Worm (Caenorhabditis elegans) whole organism, late embryonic: ENCODE results near the gene T10H9.1.

Experiments used
- Y22D7AL.16 ChIP-seq: sonication (generic microtip); optimal IDR thresholded peaks from 2 replicates; lab custom pipeline; 2016; ENCODE audit warnings: missing genetic modification characterization, missing compliant biosample characterization
- ceh-19 ChIP-seq: fragments of 200-800 bp; sonication (Bioruptor generic); optimal IDR thresholded peaks from 2 replicates; lab custom pipeline; 2018; ENCODE audit warnings: mild to moderate bottlenecking, missing genetic modification characterization, missing compliant biosample characterization
- ceh-2 ChIP-seq: sonication (generic microtip); optimal IDR thresholded peaks from 2 replicates; lab custom pipeline; 2016; ENCODE audit warnings: missing genotype, missing genetic modification characterization, missing compliant biosample characterization
- ceh-30 ChIP-seq: fragments of 150-350 bp; optimal IDR thresholded peaks from 2 replicates; lab custom pipeline; 2014; ENCODE audit warnings: missing biosample characterization, missing genetic modification characterization
- ceh-31 ChIP-seq: sonication (generic microtip); optimal IDR thresholded peaks from 2 replicates; lab custom pipeline; 2016; ENCODE audit warnings: missing genetic modification characterization, missing compliant biosample characterization
- ceh-45 ChIP-seq: fragments of 200-800 bp; sonication (Bioruptor generic); IDR thresholded peaks from 2 replicates; pipeline ENCODE4 v1.3.6; 2022; ENCODE audit warnings: missing genetic modification reagents, missing genetic modification characterization, missing compliant biosample characterization
- ceh-48 ChIP-seq: sonication (generic microtip); optimal IDR thresholded peaks from 2 replicates; lab custom pipeline; 2016; ENCODE audit warnings: missing genetic modification characterization, inconsistent platforms, missing compliant biosample characterization
- ceh-9 ChIP-seq: sonication (generic microtip); optimal IDR thresholded peaks from 2 replicates; lab custom pipeline; 2016; ENCODE audit warnings: mild to moderate bottlenecking, missing genetic modification characterization, inconsistent platforms, missing compliant biosample characterization
- che-1 ChIP-seq: sonication (generic microtip); optimal IDR thresholded peaks from 2 replicates; lab custom pipeline; 2016; ENCODE audit warnings: mild to moderate bottlenecking, missing genetic modification characterization, missing compliant biosample characterization
- dve-1 ChIP-seq: sonication (generic microtip); optimal IDR thresholded peaks from 2 replicates; lab custom pipeline; 2017; ENCODE audit warnings: antibody characterized with exemption, mild to moderate bottlenecking, missing genetic modification characterization, missing compliant biosample characterization
- ets-4 ChIP-seq: sonication (generic microtip); optimal IDR thresholded peaks from 2 replicates; lab custom pipeline; 2016; ENCODE audit warnings: missing genetic modification characterization, missing compliant biosample characterization
- fax-1 ChIP-seq: sonication (generic microtip); optimal IDR thresholded peaks from 2 replicates; lab custom pipeline; 2016; ENCODE audit warnings: missing genotype, missing genetic modification characterization, missing compliant biosample characterization
- fkh-10 ChIP-seq: fragments of 150-350 bp; optimal IDR thresholded peaks from 2 replicates; lab custom pipeline; 2014; ENCODE audit warnings: missing biosample characterization, missing genetic modification reagents, missing genetic modification characterization
- fkh-6 ChIP-seq: sonication (generic microtip); optimal IDR thresholded peaks from 2 replicates; lab custom pipeline; 2016; ENCODE audit warnings: missing genetic modification characterization, missing compliant biosample characterization
- hlh-13 ChIP-seq: fragments of 200-800 bp; sonication (Bioruptor generic); optimal IDR thresholded peaks from 2 replicates; lab custom pipeline; 2018; ENCODE audit warnings: mild to moderate bottlenecking, missing genetic modification characterization, missing compliant biosample characterization
- hlh-15 ChIP-seq: sonication (generic microtip); optimal IDR thresholded peaks from 2 replicates; lab custom pipeline; 2016; ENCODE audit warnings: missing genetic modification characterization, missing compliant biosample characterization
- hlh-30 ChIP-seq: sonication (generic microtip); optimal IDR thresholded peaks from 2 replicates; lab custom pipeline; 2017; ENCODE audit warnings: antibody characterized with exemption, missing genetic modification characterization, missing compliant biosample characterization; ENCODE audit not compliant: insufficient read depth
- hlh-6 ChIP-seq: sonication (generic microtip); optimal IDR thresholded peaks from 2 replicates; lab custom pipeline; 2016; ENCODE audit warnings: missing genotype, missing genetic modification characterization, missing compliant biosample characterization
- lin-11 ChIP-seq: fragments of 200-800 bp; sonication (Bioruptor generic); optimal IDR thresholded peaks from 2 replicates; lab custom pipeline; 2018; ENCODE audit warnings: mild to moderate bottlenecking, missing genetic modification characterization, missing compliant biosample characterization
- nfya-1 ChIP-seq: sonication (generic microtip); optimal IDR thresholded peaks from 2 replicates; lab custom pipeline; 2017; ENCODE audit warnings: missing genetic modification characterization, mild to moderate bottlenecking, missing compliant biosample characterization, antibody characterized with exemption, moderate library complexity
- nhr-232 ChIP-seq: sonication (generic microtip); optimal IDR thresholded peaks from 2 replicates; lab custom pipeline; 2016; ENCODE audit warnings: missing genetic modification characterization, missing compliant biosample characterization
- npax-4 ChIP-seq: sonication (generic microtip); optimal IDR thresholded peaks from 2 replicates; lab custom pipeline; 2016; ENCODE audit warnings: missing genetic modification characterization, missing compliant biosample characterization
- odd-2 ChIP-seq: sonication (generic microtip); optimal IDR thresholded peaks from 2 replicates; lab custom pipeline; 2017; ENCODE audit warnings: antibody characterized with exemption, mild to moderate bottlenecking, missing genetic modification characterization, missing compliant biosample characterization
- pag-3 ChIP-seq: sonication (generic microtip); optimal IDR thresholded peaks from 2 replicates; lab custom pipeline; 2016; ENCODE audit warnings: missing compliant biosample characterization, missing genetic modification characterization, borderline replicate concordance
- pat-9 ChIP-seq: fragments of 200-800 bp; sonication (Bioruptor generic); optimal IDR thresholded peaks from 2 replicates; lab custom pipeline; 2018; ENCODE audit warnings: mild to moderate bottlenecking, missing genetic modification characterization, moderate library complexity, missing compliant biosample characterization
- pros-1 ChIP-seq: fragments of 150-350 bp; optimal IDR thresholded peaks from 2 replicates; lab custom pipeline; 2014; ENCODE audit warnings: missing biosample characterization, missing genetic modification reagents, missing genetic modification characterization
- ref-2 ChIP-seq: sonication (generic microtip); optimal IDR thresholded peaks from 2 replicates; lab custom pipeline; 2016; ENCODE audit warnings: missing genetic modification characterization, missing compliant biosample characterization
- rnt-1 ChIP-seq: sonication (generic microtip); optimal IDR thresholded peaks from 2 replicates; lab custom pipeline; 2016; ENCODE audit warnings: missing genetic modification characterization, missing compliant biosample characterization
- sox-2 ChIP-seq: fragments of 200-800 bp; sonication (Bioruptor generic); IDR thresholded peaks from 2 replicates; pipeline ENCODE4 v1.3.6; 2022; ENCODE audit warnings: missing genetic modification reagents, missing genetic modification characterization, missing compliant biosample characterization
- tbx-7 ChIP-seq: sonication (generic microtip); optimal IDR thresholded peaks from 2 replicates; lab custom pipeline; 2016; ENCODE audit warnings: missing genotype, missing genetic modification characterization, missing compliant biosample characterization
- ttx-3 ChIP-seq: sonication (generic microtip); optimal IDR thresholded peaks from 2 replicates; lab custom pipeline; 2016; ENCODE audit warnings: missing genetic modification reagents, missing genetic modification characterization, missing compliant biosample characterization
- unc-3 ChIP-seq, 2 experiments: fragments of 200-800 bp in 1 of 2; sonication (Bioruptor generic) in 1 of 2; sonication (generic microtip) in 1 of 2; conservative IDR thresholded peaks in 1 of 2; optimal IDR thresholded peaks in 1 of 2; 2 replicates each; pipeline versions ENCODE4 v1.3.6 to Lab custom; 2016 to 2022; ENCODE audit warnings: missing compliant biosample characterization in 2 of 2, missing genetic modification characterization in 2 of 2, missing genetic modification reagents in 1 of 2
- unc-42 ChIP-seq: sonication (generic microtip); optimal IDR thresholded peaks from 2 replicates; lab custom pipeline; 2016; ENCODE audit warnings: missing genotype, missing genetic modification characterization, missing compliant biosample characterization
- unc-86 ChIP-seq: sonication (generic microtip); optimal IDR thresholded peaks from 2 replicates; lab custom pipeline; 2016; ENCODE audit warnings: missing genetic modification characterization, missing compliant biosample characterization
- zip-5 ChIP-seq: sonication (generic microtip); optimal IDR thresholded peaks from 2 replicates; lab custom pipeline; 2016; ENCODE audit warnings: missing genetic modification characterization, missing compliant biosample characterization

The T10H9.1 gene

DNA sequence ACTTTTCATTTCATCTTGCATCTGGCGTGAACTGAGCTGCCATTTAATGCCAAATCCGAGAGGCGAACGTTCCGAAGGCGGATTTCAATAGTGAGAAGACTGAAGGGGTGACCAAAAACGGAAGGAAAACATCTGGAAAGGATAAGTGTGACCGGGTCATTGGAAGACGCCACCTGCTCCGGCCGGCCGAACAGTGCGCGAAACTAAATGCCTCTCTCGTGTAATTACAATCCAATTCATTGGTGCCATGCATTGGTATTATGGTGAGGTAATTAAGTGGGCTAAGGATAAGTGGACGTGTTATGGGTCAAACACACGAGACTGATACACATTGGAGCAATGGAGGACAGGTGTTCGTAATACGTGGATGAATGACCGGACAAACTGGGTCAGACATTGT, 35.1 kb downstream of the T10H9.1 start:
- TF ChIP-seq ceh-31 (tag; lab: Kevin White, UChicago): peak; percentile 40
- TF ChIP-seq unc-42 (tag; lab: Kevin White, UChicago): peak; percentile 43
- TF ChIP-seq zip-5 (tag; lab: Kevin White, UChicago): no peak
- peak; percentile 38 for TF ChIP-seq sox-2 (GFP tag; lab: Robert Waterston, UW)
- TF ChIP-seq ceh-48 (tag; lab: Kevin White, UChicago): no peak
- TF ChIP-seq, all 69 proteins: peak for 3

DNA sequence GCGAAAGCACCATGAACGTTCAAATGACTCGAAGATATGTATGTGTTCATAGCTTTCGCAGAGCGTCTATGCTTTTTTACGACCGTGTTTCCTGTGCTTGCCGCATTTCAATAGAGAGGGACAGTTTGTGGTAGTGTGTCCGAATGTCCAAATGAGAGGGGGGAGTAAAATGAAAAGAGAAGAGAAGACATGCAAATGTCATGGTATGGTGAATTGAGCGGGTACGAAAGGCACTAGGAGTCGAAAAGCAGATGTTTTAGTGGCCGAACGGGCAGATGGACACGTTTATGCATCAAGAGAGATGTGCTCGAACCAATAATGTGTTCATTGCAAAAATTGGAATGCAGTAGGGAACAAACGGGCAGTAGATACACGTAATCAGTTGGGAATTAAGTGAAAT, 36.1 kb downstream of the T10H9.1 start:
- TF ChIP-seq hlh-30 (no peak), Y22D7AL.16 (tag; lab: Kevin White, UChicago) (no peak), fkh-6 (tag; lab: Kevin White, UChicago) (no peak), ceh-30 (tag; lab: Kevin White, UChicago) (no peak), che-1 (tag; lab: Kevin White, UChicago) (no peak), unc-86 (no peak), npax-4 (no peak), tbx-7 (tag; lab: Kevin White, UChicago) (no peak), rnt-1 (tag; lab: Kevin White, UChicago) (no peak), ceh-9 (tag; lab: Kevin White, UChicago) (no peak), ets-4 (tag; lab: Kevin White, UChicago) (no peak)
- TF ChIP-seq, all 69 proteins: peak for 0

DNA sequence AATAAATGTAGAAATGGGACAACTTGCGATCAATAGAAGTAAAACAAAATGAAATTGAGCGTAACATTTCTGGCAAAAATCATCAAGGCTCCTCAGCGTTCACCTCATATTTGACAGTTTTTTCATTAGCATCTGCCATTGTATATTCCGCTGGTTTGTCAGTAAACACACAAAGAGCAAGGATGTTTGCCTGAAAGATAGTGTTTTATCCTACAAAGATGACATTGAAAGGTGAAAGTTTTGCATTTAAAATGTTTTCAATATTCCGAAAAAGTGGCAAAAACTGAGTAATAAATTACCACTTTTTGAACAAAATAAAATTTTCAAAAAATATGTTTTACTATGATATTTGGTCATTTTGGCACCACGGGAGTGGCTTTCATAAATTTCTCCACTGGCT, 36.5 kb downstream of the T10H9.1 start:
- no peak for TF ChIP-seq ttx-3 (tag; lab: Kevin White, UChicago)
- no peak for TF ChIP-seq hlh-13 (GFP tag; lab: Kevin White, UChicago)
- TF ChIP-seq ceh-2 (tag; lab: Kevin White, UChicago): no peak
- no peak for TF ChIP-seq hlh-15 (tag; lab: Kevin White, UChicago)
- no peak for TF ChIP-seq pag-3 (tag; lab: Kevin White, UChicago)
- TF ChIP-seq ceh-19: no peak
- no peak for TF ChIP-seq che-1 (tag; lab: Kevin White, UChicago)
- TF ChIP-seq ets-4 (tag; lab: Kevin White, UChicago): no peak
- no peak for TF ChIP-seq nhr-232 (tag; lab: Kevin White, UChicago)
- no peak for TF ChIP-seq ref-2 (tag; lab: Kevin White, UChicago)
- no peak for TF ChIP-seq ceh-45 (GFP tag; lab: Robert Waterston, UW)
- TF ChIP-seq ceh-48 (tag; lab: Kevin White, UChicago): no peak
- no peak for TF ChIP-seq npax-4
- no peak for TF ChIP-seq dve-1 (tag; lab: Kevin White, UChicago)
- TF ChIP-seq ceh-9 (tag; lab: Kevin White, UChicago): no peak
- TF ChIP-seq odd-2 (tag; lab: Kevin White, UChicago): no peak

DNA sequence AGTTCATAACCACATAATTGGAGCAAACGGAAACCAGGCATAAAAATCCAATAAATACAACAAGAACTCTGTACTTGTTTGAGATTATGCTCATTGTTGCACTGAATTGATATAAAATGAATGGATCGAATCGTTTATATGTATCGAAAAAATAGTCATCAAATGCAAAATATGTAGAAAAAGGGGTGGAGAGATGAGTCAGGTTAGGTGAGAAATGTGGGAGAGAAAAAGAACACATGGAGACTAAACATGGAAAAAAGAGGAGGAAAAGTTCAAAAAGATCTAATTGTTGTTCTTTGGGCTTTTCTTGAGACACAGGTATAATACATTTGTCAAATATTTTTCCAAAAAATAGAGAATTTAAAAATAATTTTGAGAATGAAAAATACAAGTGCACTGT, 39.0 kb downstream of the T10H9.1 start, which contains the start of gene K11G9.5:
TSS of gene K11G9.5 (minus strand) at position 101 of the 400 bp plus-strand sequence.
- TF ChIP-seq hlh-6 (tag; lab: Kevin White, UChicago): no peak
- TF ChIP-seq pros-1 (tag; lab: Kevin White, UChicago): no peak
- no peak for TF ChIP-seq lin-11 (tag; lab: Kevin White, UChicago)
- no peak for TF ChIP-seq odd-2 (tag; lab: Kevin White, UChicago)
- no peak for TF ChIP-seq ceh-9 (tag; lab: Kevin White, UChicago)
- TF ChIP-seq fkh-10 (GFP tag; lab: Kevin White, UChicago): no peak
- TF ChIP-seq ttx-3 (tag; lab: Kevin White, UChicago): no peak
- TF ChIP-seq unc-86: no peak
- no peak for TF ChIP-seq unc-3 (GFP tag; conservative IDR thresholded peaks at IDR 0.05; lab: Robert Waterston, UW)
- TF ChIP-seq unc-3 (tag; optimal IDR thresholded peaks at IDR 0.05; lab: Kevin White, UChicago): no peak
- TF ChIP-seq zip-5 (tag; lab: Kevin White, UChicago): no peak
- no peak for TF ChIP-seq dve-1 (tag; lab: Kevin White, UChicago)
- TF ChIP-seq fax-1 (tag; lab: Kevin White, UChicago): no peak
- no peak for TF ChIP-seq pat-9
- no peak for TF ChIP-seq nfya-1 (tag; lab: Kevin White, UChicago)
